Fruit fly (Drosophila melanogaster) whole organism, embryonic: ENCODE measurements around the gene CG15044.
A peak's percentile ranks its signal among the peaks of the same experiment; 100 is the strongest.

ENCODE experiments used
- Adf1 ChIP-seq: fragments of 200-800 bp; sonication (Bioruptor generic); IDR thresholded peaks from 2 replicates; pipeline ENCODE4 v1.3.6; 2022; ENCODE audit warnings: missing biosample characterization, missing genetic modification characterization
- Antp ChIP-seq: fragments of 200-800 bp; sonication (Bioruptor generic); optimal IDR thresholded peaks from 3 replicates; lab custom pipeline; 2016; ENCODE audit warnings: missing biosample characterization, missing genetic modification characterization
- CG1024 ChIP-seq: fragments of 200-800 bp; sonication (Bioruptor generic); IDR thresholded peaks from 2 replicates; pipeline ENCODE4 v1.3.6; 2022; ENCODE audit warnings: missing biosample characterization, missing genetic modification characterization
- CG10267 ChIP-seq: fragments of 200-800 bp; sonication (Bioruptor generic); optimal IDR thresholded peaks from 2 replicates; lab custom pipeline; 2018; ENCODE audit warnings: missing biosample characterization, mild to moderate bottlenecking, missing genetic modification characterization, moderate library complexity
- CG10431 ChIP-seq: fragments of 200-800 bp; sonication (Bioruptor generic); optimal IDR thresholded peaks from 3 replicates; lab custom pipeline; 2018; ENCODE audit warnings: missing biosample characterization, mild to moderate bottlenecking, missing genetic modification characterization
- CG10979 ChIP-seq: fragments of 200-800 bp; sonication (Bioruptor generic); optimal IDR thresholded peaks from 2 replicates; lab custom pipeline; 2018; ENCODE audit warnings: missing biosample characterization, mild to moderate bottlenecking, missing genetic modification characterization, moderate library complexity
- CG11456 ChIP-seq: fragments of 200-800 bp; sonication (Bioruptor generic); IDR thresholded peaks from 3 replicates; pipeline ENCODE4 v1.3.6; 2022; ENCODE audit warnings: missing biosample characterization, missing genetic modification characterization
- CG11504 ChIP-seq: fragments of 200-800 bp; sonication (Bioruptor generic); optimal IDR thresholded peaks from 3 replicates; lab custom pipeline; 2019; ENCODE audit warnings: missing biosample characterization, mild to moderate bottlenecking, missing genetic modification characterization, moderate library complexity
- CG11560 ChIP-seq: fragments of 200-800 bp; sonication (Bioruptor generic); IDR thresholded peaks from 3 replicates; pipeline ENCODE4 v1.3.6; 2022; ENCODE audit warnings: missing biosample characterization, missing genetic modification characterization
- CG11696 ChIP-seq: fragments of 200-800 bp; sonication (Bioruptor generic); IDR thresholded peaks from 2 replicates; pipeline ENCODE4 v1.3.6; 2022; ENCODE audit warnings: missing biosample characterization, missing genetic modification characterization
- CG15073 ChIP-seq: fragments of 200-800 bp; sonication (Bioruptor generic); optimal IDR thresholded peaks from 2 replicates; lab custom pipeline; 2016; ENCODE audit warnings: missing biosample characterization, missing genetic modification characterization
- CG1603 ChIP-seq: fragments of 200-800 bp; sonication (Bioruptor generic); optimal IDR thresholded peaks from 2 replicates; lab custom pipeline; 2019; ENCODE audit warnings: missing biosample characterization, mild to moderate bottlenecking, missing genetic modification characterization, moderate library complexity
- CG16863 ChIP-seq: fragments of 200-800 bp; sonication (Bioruptor generic); optimal IDR thresholded peaks from 3 replicates; lab custom pipeline; 2016; ENCODE audit warnings: missing biosample characterization, missing genetic modification characterization
- CG18262 ChIP-seq: fragments of 200-800 bp; optimal IDR thresholded peaks from 3 replicates; lab custom pipeline; 2019; ENCODE audit warnings: missing biosample characterization, mild to moderate bottlenecking, missing genetic modification characterization, moderate library complexity
- CG18476 ChIP-seq: fragments of 200-800 bp; sonication (Bioruptor generic); optimal IDR thresholded peaks from 2 replicates; lab custom pipeline; 2016; ENCODE audit warnings: missing biosample characterization, mild to moderate bottlenecking, missing genetic modification characterization
- CG2199 ChIP-seq: fragments of 200-800 bp; sonication (Bioruptor generic); IDR thresholded peaks from 3 replicates; pipeline ENCODE4 v1.3.6; 2022; ENCODE audit warnings: missing biosample characterization, missing genetic modification characterization
- CG2678 ChIP-seq: fragments of 200-800 bp; sonication (Bioruptor generic); optimal IDR thresholded peaks from 3 replicates; lab custom pipeline; 2019; ENCODE audit warnings: missing biosample characterization, mild to moderate bottlenecking, missing genetic modification characterization, moderate library complexity
- CG34224 ChIP-seq: fragments of 200-800 bp; sonication (Bioruptor generic); IDR thresholded peaks from 3 replicates; pipeline ENCODE4 v1.3.6; 2022; ENCODE audit warnings: missing biosample characterization, missing genetic modification characterization; ENCODE audit not compliant: partially characterized antibody
- CG4820 ChIP-seq: fragments of 200-800 bp; sonication (Bioruptor generic); optimal IDR thresholded peaks from 3 replicates; lab custom pipeline; 2016; ENCODE audit warnings: missing biosample characterization, missing genetic modification characterization
- CG4854 ChIP-seq: fragments of 200-800 bp; sonication (Bioruptor generic); optimal IDR thresholded peaks from 2 replicates; lab custom pipeline; 2016; ENCODE audit warnings: missing biosample characterization, missing genetic modification characterization, inconsistent platforms
- CG5180 ChIP-seq: fragments of 200-800 bp; sonication (Bioruptor generic); optimal IDR thresholded peaks from 3 replicates; lab custom pipeline; 2017; ENCODE audit warnings: missing biosample characterization, missing genetic modification characterization, mild to moderate bottlenecking, moderate library complexity, missing genetic modification reagents
- CG7745 ChIP-seq: fragments of 200-800 bp; sonication (Bioruptor generic); optimal IDR thresholded peaks from 2 replicates; lab custom pipeline; 2018; ENCODE audit warnings: missing biosample characterization, mild to moderate bottlenecking, missing genetic modification characterization, moderate library complexity
- CG8281 ChIP-seq: fragments of 200-800 bp; sonication (Bioruptor generic); optimal IDR thresholded peaks from 2 replicates; lab custom pipeline; 2018; ENCODE audit warnings: missing biosample characterization, mild to moderate bottlenecking, missing genetic modification characterization, moderate library complexity
- CG8765 ChIP-seq: fragments of 200-800 bp; sonication (Bioruptor generic); IDR thresholded peaks from 2 replicates; pipeline ENCODE4 v1.3.6; 2022; ENCODE audit warnings: missing biosample characterization, missing genetic modification characterization
- D19A ChIP-seq: fragments of 200-800 bp; optimal IDR thresholded peaks from 3 replicates; lab custom pipeline; 2019; ENCODE audit warnings: missing biosample characterization, mild to moderate bottlenecking, missing genetic modification characterization, moderate library complexity
- E2f1 ChIP-seq: fragments of 200-800 bp; sonication (Bioruptor generic); IDR thresholded peaks from 2 replicates; pipeline ENCODE4 v1.3.6; 2022; ENCODE audit warnings: missing biosample characterization, missing genetic modification characterization
- HLHmδ ChIP-seq: fragments of 200-800 bp; sonication (Bioruptor generic); optimal IDR thresholded peaks from 2 replicates; lab custom pipeline; 2018; ENCODE audit warnings: missing biosample characterization, mild to moderate bottlenecking, missing genetic modification characterization, moderate library complexity
- Hand ChIP-seq: fragments of 200-800 bp; sonication (Bioruptor generic); optimal IDR thresholded peaks from 2 replicates; lab custom pipeline; 2017; ENCODE audit warnings: mild to moderate bottlenecking, missing biosample characterization, missing genetic modification reagents, missing genetic modification characterization
- Hey ChIP-seq: fragments of 200-800 bp; sonication (Bioruptor generic); optimal IDR thresholded peaks from 3 replicates; lab custom pipeline; 2018; ENCODE audit warnings: missing biosample characterization, mild to moderate bottlenecking, missing genetic modification characterization
- Med ChIP-seq: fragments of 200-800 bp; sonication (Bioruptor generic); peaks from one replicate; lab custom pipeline; 2016; ENCODE audit warnings: missing biosample characterization, missing genetic modification characterization, mild to moderate bottlenecking, inconsistent platforms, moderate library complexity
- Nf-YC ChIP-seq: fragments of 200-800 bp; optimal IDR thresholded peaks from 3 replicates; lab custom pipeline; 2019; ENCODE audit warnings: missing biosample characterization, mild to moderate bottlenecking, missing genetic modification characterization, moderate library complexity
- Optix ChIP-seq: fragments of 200-800 bp; sonication (Bioruptor generic); IDR thresholded peaks from 3 replicates; pipeline ENCODE4 v1.3.6; 2022; ENCODE audit warnings: missing biosample characterization, missing genetic modification characterization
- Sry-β ChIP-seq: fragments of 200-800 bp; sonication (Bioruptor generic); optimal IDR thresholded peaks from 2 replicates; lab custom pipeline; 2018; ENCODE audit warnings: missing biosample characterization, mild to moderate bottlenecking, missing genetic modification characterization, moderate library complexity
- Taf1 ChIP-seq: fragments of 200-800 bp; sonication (Bioruptor generic); IDR thresholded peaks from 2 replicates; pipeline ENCODE4 v1.3.6; 2022; ENCODE audit warnings: missing biosample characterization, missing genetic modification characterization
- dysf ChIP-seq: fragments of 200-800 bp; sonication (Bioruptor generic); IDR thresholded peaks from 3 replicates; pipeline ENCODE4 v1.3.6; 2022; ENCODE audit warnings: missing biosample characterization, missing genetic modification characterization
- fu2 ChIP-seq: fragments of 200-800 bp; sonication (Bioruptor generic); optimal IDR thresholded peaks from 2 replicates; lab custom pipeline; 2016; ENCODE audit warnings: missing biosample characterization, missing genetic modification characterization
- insv ChIP-seq, 2 experiments: fragments of 200-800 bp; sonication (Bioruptor generic); optimal IDR thresholded peaks; 3 replicates each; lab custom pipeline; 2016 to 2018; ENCODE audit warnings: missing biosample characterization in 2 of 2, missing genetic modification characterization in 2 of 2
- jing ChIP-seq: fragments of 200-800 bp; sonication (Bioruptor generic); optimal IDR thresholded peaks from 2 replicates; lab custom pipeline; 2018; ENCODE audit warnings: missing biosample characterization, mild to moderate bottlenecking, missing genetic modification characterization
- ken ChIP-seq: fragments of 200-800 bp; sonication (Bioruptor generic); IDR thresholded peaks from 3 replicates; pipeline ENCODE4 v1.3.6; 2022; ENCODE audit warnings: missing biosample characterization, missing genetic modification characterization
- oc ChIP-seq: fragments of 200-800 bp; sonication (Bioruptor generic); optimal IDR thresholded peaks from 2 replicates; lab custom pipeline; 2018; ENCODE audit warnings: missing biosample characterization, mild to moderate bottlenecking, missing genetic modification characterization, moderate library complexity
- onecut ChIP-seq: fragments of 200-800 bp; sonication (Bioruptor generic); IDR thresholded peaks from 2 replicates; pipeline ENCODE4 v1.3.6; 2022; ENCODE audit warnings: missing biosample characterization, missing genetic modification characterization
- run ChIP-seq: fragments of 200-800 bp; sonication (Bioruptor generic); optimal IDR thresholded peaks from 3 replicates; lab custom pipeline; 2018; ENCODE audit warnings: missing biosample characterization, mild to moderate bottlenecking, missing genetic modification characterization
- scrt ChIP-seq: fragments of 200-800 bp; sonication (Bioruptor generic); optimal IDR thresholded peaks from 2 replicates; lab custom pipeline; 2018; ENCODE audit warnings: missing biosample characterization, mild to moderate bottlenecking, missing genetic modification characterization, moderate library complexity
- slbo ChIP-seq: fragments of 200-800 bp; sonication (Bioruptor generic); IDR thresholded peaks from 2 replicates; pipeline ENCODE4 v1.3.6; 2022; ENCODE audit warnings: missing biosample characterization, missing genetic modification characterization
- tgo ChIP-seq: fragments of 200-800 bp; sonication (Bioruptor generic); IDR thresholded peaks from 3 replicates; pipeline ENCODE4 v1.3.6; 2022; ENCODE audit warnings: missing biosample characterization, missing genetic modification characterization
- trem ChIP-seq: fragments of 200-800 bp; optimal IDR thresholded peaks from 3 replicates; lab custom pipeline; 2019; ENCODE audit warnings: missing biosample characterization, mild to moderate bottlenecking, missing genetic modification characterization, moderate library complexity
- ttk ChIP-seq: fragments of 200-800 bp; sonication (Bioruptor generic); IDR thresholded peaks from 2 replicates; pipeline ENCODE4 v2.1.2; 2022; ENCODE audit warnings: missing biosample characterization, missing genetic modification characterization
- usp ChIP-seq: fragments of >200 bp; optimal IDR thresholded peaks from 2 replicates; lab custom pipeline; 2017; ENCODE audit warnings: missing biosample characterization, missing genetic modification characterization

CG15044 gene

DNA sequence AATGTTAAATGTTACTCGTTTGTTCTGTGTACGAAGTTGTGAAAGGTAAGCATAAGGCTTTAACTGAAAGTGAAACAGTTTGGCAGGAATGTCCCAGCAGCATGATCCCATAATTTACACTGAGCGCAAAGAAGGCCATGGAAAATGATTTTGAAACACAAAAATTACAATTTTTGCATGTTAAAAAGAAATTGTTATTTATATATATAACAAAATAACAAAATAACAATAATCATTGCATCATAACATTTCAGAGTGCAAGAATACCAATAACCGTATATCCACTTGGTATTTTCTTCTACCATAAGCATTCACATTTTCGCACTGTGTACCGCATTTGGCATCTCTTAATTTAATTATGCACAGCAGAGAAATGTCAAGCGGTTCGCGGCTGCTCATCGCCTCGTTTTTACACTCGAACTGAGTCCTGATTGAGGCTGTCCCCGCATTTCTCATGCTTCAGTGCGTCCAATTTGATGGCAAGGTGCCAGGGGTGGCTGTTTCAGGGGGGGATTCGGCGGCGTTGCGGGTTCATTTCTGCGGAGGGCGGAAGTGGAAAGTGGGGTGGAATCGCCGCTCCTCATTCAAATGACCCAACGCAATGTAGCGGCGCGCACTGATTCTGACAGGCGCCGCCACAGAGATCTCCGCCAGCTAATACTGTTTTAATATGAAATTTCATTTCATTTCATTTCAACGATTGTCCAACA lies 30.7 kb upstream of the CG15044 start, which contains the start of gene CG6481 (continued):
- TF ChIP-seq scrt (GFP tag; lab: Kevin White, UChicago) (no peak), CG11696 (GFP tag; lab: Robert Waterston, UW) (no peak), CG10267 (no peak), CG15073 (GFP tag; lab: Kevin White, UChicago) (no peak), Adf1 (no peak), oc (tag; lab: Kevin White, UChicago) (no peak), Hey (no peak), dysf (GFP tag; lab: Robert Waterston, UW) (no peak), CG11504 (tag; lab: Kevin White, UChicago) (peak; percentile 19), Sry-β (GFP tag; lab: Kevin White, UChicago) (no peak), CG4820 (GFP tag; lab: Kevin White, UChicago) (no peak), usp (GFP tag; lab: Kevin White, UChicago) (no peak), Nf-YC (no peak), CG18476 (GFP tag; lab: Kevin White, UChicago) (no peak), fu2 (GFP tag; lab: Kevin White, UChicago) (no peak), trem (tag; lab: Kevin White, UChicago) (no peak), CG34224 (GFP tag; lab: Robert Waterston, UW) (no peak), tgo (GFP tag; lab: Robert Waterston, UW) (no peak), CG2199 (GFP tag; lab: Robert Waterston, UW) (no peak)

DNA sequence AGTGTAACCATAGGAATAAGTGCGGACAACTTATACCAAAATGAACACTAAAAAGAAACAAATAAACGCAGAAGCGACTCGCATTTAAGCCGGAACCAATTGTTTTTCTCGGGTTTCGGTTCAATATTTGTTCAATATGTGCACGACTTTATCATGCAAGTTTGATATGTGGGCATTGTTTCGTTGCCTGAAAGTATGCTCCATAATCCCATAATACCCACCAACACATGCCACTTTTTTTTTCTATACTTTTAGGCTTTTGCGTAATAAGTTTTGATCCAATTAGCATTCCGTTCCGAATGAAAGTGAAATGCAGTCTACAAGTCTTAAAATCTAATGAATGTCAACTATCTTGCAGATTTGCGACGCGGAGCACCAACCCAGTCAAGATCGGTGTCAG lies 28.6 kb upstream of the CG15044 start:
- peak; percentile 94 for TF ChIP-seq CG5180 (GFP tag; lab: Kevin White, UChicago)
- no peak for TF ChIP-seq CG16863 (GFP tag; lab: Kevin White, UChicago)
- TF ChIP-seq CG8281 (tag; lab: Kevin White, UChicago): peak; percentile 61
- TF ChIP-seq CG11560 (tag; lab: Robert Waterston, UW): no peak
- TF ChIP-seq Med (GFP tag; lab: Kevin White, UChicago): peak; percentile 37

DNA sequence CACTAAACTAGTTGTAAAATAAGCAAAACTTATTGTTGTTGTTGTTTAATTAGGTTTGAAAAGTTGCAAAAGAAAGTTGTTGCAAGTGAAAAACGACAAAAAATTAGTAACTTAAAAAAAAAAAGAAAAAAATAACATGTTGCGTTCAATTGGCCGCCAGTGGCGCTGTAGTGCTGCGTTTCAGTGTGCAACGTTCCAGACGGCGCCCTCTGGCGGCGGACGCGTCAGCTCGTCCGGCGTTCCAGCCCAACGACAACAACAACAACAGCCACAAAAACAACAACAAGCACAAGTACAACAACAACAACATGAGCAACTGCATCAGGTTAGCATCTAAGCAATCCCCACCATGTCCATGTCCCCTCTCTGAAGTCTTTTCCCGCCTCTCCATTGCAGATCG lies 25.6 kb upstream of the CG15044 start:
- TF ChIP-seq CG2678 (tag; lab: Kevin White, UChicago) (peak; percentile 8), CG4854 (GFP tag; lab: Kevin White, UChicago) (no peak), ken (GFP tag; lab: Robert Waterston, UW) (peak; percentile 66; the same call in 2 of the 3 replicates), jing (GFP tag; lab: Kevin White, UChicago) (no peak), CG10431 (GFP tag; lab: Kevin White, UChicago) (peak; percentile 55), Sry-β (GFP tag; lab: Kevin White, UChicago) (no peak), E2f1 (GFP tag; lab: Robert Waterston, UW) (0 out of 2 replicates have a peak, but pooled peaks have one; percentile 12), CG11456 (GFP tag; lab: Robert Waterston, UW) (peak; percentile 62; the same call in 1 of the 3 replicates), insv (GFP tag; optimal IDR thresholded peaks at IDR 0.05; lab: Kevin White, UChicago) (peak in 1 of 2 experiments; percentile 56), slbo (GFP tag; lab: Robert Waterston, UW) (peak; percentile 39), run (tag; lab: Kevin White, UChicago) (no peak), CG7745 (tag; lab: Kevin White, UChicago) (no peak), CG1024 (GFP tag; lab: Robert Waterston, UW) (0 out of 2 replicates have a peak, but pooled peaks have one; percentile 14), CG10979 (peak; percentile 10), Optix (peak; percentile 51; the same call in 2 of the 3 replicates), ttk (peak; percentile 15; the same call in 1 of the 2 replicates), D19A (tag; lab: Kevin White, UChicago) (peak; percentile 15), HLHmδ (peak; percentile 32), Taf1 (no peak), Hand (GFP tag; lab: Kevin White, UChicago) (no peak), Antp (GFP tag; lab: Kevin White, UChicago) (peak; percentile 5), onecut (GFP tag; lab: Robert Waterston, UW) (peak; percentile 72), CG1603 (tag; lab: Kevin White, UChicago) (peak; percentile 32), CG8765 (no peak), CG18262 (tag; lab: Kevin White, UChicago) (peak; percentile 25)
